Fruit fly (Drosophila melanogaster): ENCODE results near the gene Clamp.

dm6 chr2L:22163302-22163701 is 5.6 kb downstream of the Clamp start:
- TF ChIP-seq CG8478 (optimal IDR thresholded peaks at IDR 0.05), result no peak
- no peak for TF ChIP-seq CTCF (optimal IDR thresholded peaks at IDR 0.05)
